Worm (Caenorhabditis elegans): ENCODE measurements around the gene sdha-1.

DNA sequence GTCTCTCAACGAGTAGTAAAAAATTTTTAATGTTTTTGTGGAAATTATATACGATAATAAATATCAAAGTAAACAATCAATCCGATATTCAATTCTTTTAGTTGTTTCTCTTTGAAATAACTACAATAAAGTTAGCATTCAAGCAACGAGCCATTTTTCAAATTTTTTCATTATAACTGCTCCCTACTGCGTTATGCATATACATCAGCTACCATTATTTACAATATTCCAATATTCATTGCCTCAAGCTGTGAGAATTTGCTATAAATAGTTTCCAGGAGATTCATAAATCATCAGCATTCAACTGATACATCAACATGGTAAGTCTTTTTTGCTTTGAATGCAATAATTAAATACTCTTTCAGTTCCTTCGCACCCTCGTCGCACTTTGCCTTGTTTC is 9.0 kb downstream of the sdha-1 start, which contains the start of gene nspc-3:
- TF ChIP-seq ces-1 (GFP tag; optimal IDR thresholded peaks at IDR 0.05), result no peak
- no peak for TF ChIP-seq elt-1 (tag; optimal IDR thresholded peaks at IDR 0.05; ENCODE audit: borderline replicate concordance, insufficient read depth)
- TF ChIP-seq nhr-12 (tag; optimal IDR thresholded peaks at IDR 0.05), result no peak
- TF ChIP-seq elt-3 (tag; optimal IDR thresholded peaks at IDR 0.05), result no peak
- no peak for TF ChIP-seq pha-4 (tag; optimal IDR thresholded peaks at IDR 0.05)
- no peak for TF ChIP-seq ceh-39 (tag; optimal IDR thresholded peaks at IDR 0.05)
- TF ChIP-seq mab-5 (tag; optimal IDR thresholded peaks at IDR 0.05), result no peak
- no peak for TF ChIP-seq unc-62 (GFP tag; optimal IDR thresholded peaks at IDR 0.05)
- no peak for TF ChIP-seq cnd-1 (tag; optimal IDR thresholded peaks at IDR 0.05)
- TF ChIP-seq tbx-8 (GFP tag; optimal IDR thresholded peaks at IDR 0.05), result no peak

Data from whole organism, mixed stage, embryonic.